Fruit fly (Drosophila melanogaster) Kc167 (cell line): ENCODE data around the gene ND-B17.2.

Experiments
- Myc ChIP-seq: fragments of >200 bp; optimal IDR thresholded peaks from 2 replicates; lab custom pipeline; 2017; ENCODE audit warnings: missing external identifiers
- Sin3A ChIP-seq: fragments of >200 bp; optimal IDR thresholded peaks from 2 replicates; lab custom pipeline; 2018; ENCODE audit warnings: missing external identifiers
- h ChIP-seq: fragments of >200 bp; optimal IDR thresholded peaks from 3 replicates; lab custom pipeline; 2018; ENCODE audit warnings: missing external identifiers
- insv ChIP-seq: fragments of >200 bp; optimal IDR thresholded peaks from 3 replicates; lab custom pipeline; 2018; ENCODE audit warnings: missing external identifiers
- psq ChIP-seq: fragments of >200 bp; optimal IDR thresholded peaks from 2 replicates; lab custom pipeline; 2017; ENCODE audit warnings: missing external identifiers
- ttk ChIP-seq: sonication (Bioruptor generic); optimal IDR thresholded peaks from 2 replicates; lab custom pipeline; 2017; ENCODE audit warnings: missing external identifiers

Gene ND-B17.2

dm6 chr2L:2574717-2575273 lies 5.2 kb downstream of the ND-B17.2 start, which contains the start of the genes Rad1 and Sws1:
Gene Rad1, minus strand, starts transcription at chr2L:2575052.
Gene Sws1, minus strand, starts transcription at chr2L:2575052.
- TF ChIP-seq Sin3A (lab: Kevin White, UChicago) (no peak), Myc (lab: Kevin White, UChicago) (no peak), psq (lab: Kevin White, UChicago) (no peak), ttk (lab: Kevin White, UChicago) (no peak), insv (no peak), h (no peak)

- no peak for TF ChIP-seq Myc (lab: Kevin White, UChicago)
- no peak for TF ChIP-seq insv
- TF ChIP-seq h = no peak
- no peak for TF ChIP-seq Sin3A (lab: Kevin White, UChicago)
- no peak for TF ChIP-seq ttk (lab: Kevin White, UChicago)
- TF ChIP-seq psq (lab: Kevin White, UChicago) = no peak
Measured at dm6 chr2L:2572937-2573336, 7.0 kb downstream of the ND-B17.2 start, which contains the start of gene Cyp309a2. Gene Cyp309a2, minus strand, starts transcription at chr2L:2573037.

DNA sequence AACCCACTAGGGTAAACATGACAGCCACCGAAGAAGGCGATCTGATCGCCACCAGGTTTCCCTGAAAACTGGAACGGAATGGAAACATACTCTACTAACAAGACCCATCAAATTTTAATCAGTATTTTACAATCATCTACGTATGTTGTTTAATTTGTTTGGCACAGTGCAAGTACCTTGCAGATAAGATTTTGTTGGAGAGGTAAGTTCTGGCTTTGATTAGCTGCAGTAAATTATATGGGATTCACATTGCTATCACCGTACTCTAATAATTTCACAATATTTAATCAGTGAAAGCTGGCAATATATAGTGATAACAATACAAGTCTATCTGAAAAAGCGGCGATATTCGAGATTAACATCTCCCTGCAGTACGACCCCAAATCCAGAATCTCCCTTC lies 15.2 kb downstream of the ND-B17.2 start, which contains the start of gene Cyp309a1:
Gene Cyp309a1, minus strand, starts transcription at position 73 of the 400 bp plus-strand sequence.
- TF ChIP-seq ttk (lab: Kevin White, UChicago) (no peak), Myc (lab: Kevin White, UChicago) (no peak), h (no peak), psq (lab: Kevin White, UChicago) (no peak), insv (no peak), Sin3A (lab: Kevin White, UChicago) (no peak)

DNA sequence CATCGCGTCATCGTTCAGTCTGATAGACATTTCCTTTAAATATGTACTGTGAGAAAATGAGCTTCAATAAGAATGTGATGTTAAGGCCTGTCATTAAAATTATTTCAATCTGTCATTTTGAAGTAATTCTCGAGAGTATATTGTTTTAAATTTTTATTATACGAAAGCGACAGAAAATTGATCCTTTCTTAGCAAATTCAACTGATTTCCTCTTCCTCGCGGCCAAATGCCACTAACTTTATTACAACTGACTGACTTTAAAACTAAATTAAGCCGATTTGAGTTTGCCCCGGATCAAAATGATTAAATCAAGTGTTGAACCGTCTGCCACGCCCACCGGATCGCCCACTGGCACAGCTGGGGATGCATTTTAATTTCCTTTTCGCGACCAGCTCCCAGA lies 27.2 kb downstream of the ND-B17.2 start, which contains the start of gene CG3515:
Gene CG3515, minus strand, starts transcription at position 101 of the 400 bp plus-strand sequence.
- no peak for TF ChIP-seq h
- TF ChIP-seq Myc (lab: Kevin White, UChicago) = no peak
- no peak for TF ChIP-seq psq (lab: Kevin White, UChicago)
- TF ChIP-seq Sin3A (lab: Kevin White, UChicago) = no peak
- TF ChIP-seq ttk (lab: Kevin White, UChicago) = no peak
- no peak for TF ChIP-seq insv

dm6 chr2L:2542491-2542890 lies 37.5 kb downstream of the ND-B17.2 start:
- TF ChIP-seq psq (lab: Kevin White, UChicago) (no peak), insv (no peak), Myc (lab: Kevin White, UChicago) (no peak), Sin3A (lab: Kevin White, UChicago) (no peak), ttk (lab: Kevin White, UChicago) (no peak), h (no peak)
